Fruit fly (Drosophila melanogaster) whole organism, adult: ENCODE results near the gene CG4709.
A peak's percentile ranks its signal among the peaks of the same experiment; 100 is the strongest.

Source experiments
- CG11617 ChIP-seq: fragments of 200-800 bp; sonication (Bioruptor generic); optimal IDR thresholded peaks from 2 replicates; lab custom pipeline; 2017; ENCODE audit warnings: mild to moderate bottlenecking, missing biosample characterization, missing genetic modification reagents, missing genetic modification characterization
- CG14711 ChIP-seq: fragments of 200-800 bp; sonication (Bioruptor generic); optimal IDR thresholded peaks from 2 replicates; lab custom pipeline; 2018; ENCODE audit warnings: missing biosample characterization, mild to moderate bottlenecking, missing genetic modification characterization, moderate library complexity
- CG5204 ChIP-seq: fragments of 200-800 bp; sonication (Bioruptor generic); optimal IDR thresholded peaks from 2 replicates; lab custom pipeline; 2016; ENCODE audit warnings: missing biosample characterization, missing genetic modification characterization
- Crg-1 ChIP-seq: fragments of 200-800 bp; sonication (Bioruptor generic); optimal IDR thresholded peaks from 2 replicates; lab custom pipeline; 2016; ENCODE audit warnings: missing biosample characterization, missing genetic modification characterization
- Hr96 ChIP-seq: fragments of 200-800 bp; sonication (Bioruptor generic); optimal IDR thresholded peaks from 2 replicates; lab custom pipeline; 2016; ENCODE audit warnings: missing biosample characterization, missing genetic modification characterization
- bab1 ChIP-seq: fragments of 200-800 bp; sonication (Bioruptor generic); optimal IDR thresholded peaks from 3 replicates; lab custom pipeline; 2019; ENCODE audit warnings: missing biosample characterization, mild to moderate bottlenecking, missing genetic modification characterization, moderate library complexity
- tj ChIP-seq: fragments of 200-800 bp; sonication (Bioruptor generic); optimal IDR thresholded peaks from 3 replicates; lab custom pipeline; 2017; ENCODE audit warnings: missing biosample characterization, mild to moderate bottlenecking, missing genetic modification characterization, moderate library complexity

DNA sequence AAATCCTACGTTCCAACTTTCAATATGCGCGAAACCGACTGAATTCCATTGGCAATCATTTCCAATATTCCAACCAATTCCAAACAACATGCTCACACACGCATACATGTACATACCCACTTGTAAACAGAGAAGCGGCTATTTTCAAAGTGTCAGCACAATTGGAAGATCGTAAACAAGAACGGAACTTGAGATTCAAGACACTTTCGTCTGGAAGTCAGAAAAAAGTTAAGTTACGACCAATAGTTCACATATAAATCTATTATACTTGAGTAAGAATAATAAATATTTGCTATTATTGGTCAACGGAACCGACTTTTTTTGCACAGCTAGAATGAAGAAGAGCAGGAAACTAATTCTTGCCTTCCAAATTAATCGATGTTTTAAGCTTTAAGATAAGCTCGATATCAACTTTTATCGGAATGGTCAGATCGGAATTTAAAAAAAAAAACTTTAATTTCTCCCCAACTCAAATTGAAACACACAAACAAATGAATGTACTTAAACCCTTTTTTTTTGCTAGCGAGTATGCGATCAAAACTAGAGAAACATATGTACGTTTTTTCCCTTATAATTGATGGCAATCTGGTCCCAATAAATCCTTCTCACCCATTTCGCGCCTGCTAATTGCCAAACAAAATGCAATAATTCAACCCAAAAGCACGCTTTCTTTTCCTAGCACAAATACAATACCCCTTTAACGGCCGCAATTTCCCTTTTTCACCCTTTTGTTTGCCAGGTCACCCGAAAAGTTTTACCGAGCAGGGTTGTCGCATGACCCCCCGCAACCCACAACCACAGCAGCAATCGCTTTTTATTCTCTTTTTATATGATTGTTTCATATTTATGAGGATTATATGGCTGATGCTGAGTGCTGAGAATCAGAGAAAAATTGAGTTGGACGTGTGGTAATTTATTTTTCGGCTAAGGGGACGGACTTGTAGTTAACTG is 48.6 kb downstream of the CG4709 start, which contains the start of the genes CG31875 and SoYb:
- TF ChIP-seq Hr96 (GFP tag; lab: Kevin White, UChicago) (no peak), CG14711 (tag; lab: Kevin White, UChicago) (peak; percentile 58), CG11617 (GFP tag; lab: Kevin White, UChicago) (no peak), CG5204 (GFP tag; lab: Kevin White, UChicago) (no peak), tj (GFP tag; lab: Kevin White, UChicago) (peak; percentile 94), Crg-1 (no peak), bab1 (peak; percentile 64)
